Worm (Caenorhabditis elegans) whole organism, young adult: ENCODE data around the gene nhr-269.

Experiments
- B0336.3 ChIP-seq: fragments of 200-800 bp; sonication (Bioruptor generic); IDR thresholded peaks from 2 replicates; pipeline ENCODE4 v1.3.6; 2022; ENCODE audit warnings: missing genetic modification characterization, missing compliant biosample characterization
- F23B12.7 ChIP-seq: sonication (generic microtip); optimal IDR thresholded peaks from 2 replicates; lab custom pipeline; 2017; ENCODE audit warnings: missing genetic modification characterization, mild to moderate bottlenecking, missing compliant biosample characterization, antibody characterized with exemption, moderate library complexity; ENCODE audit not compliant: insufficient read depth
- F39B2.1 ChIP-seq: fragments of 200-800 bp; sonication (Bioruptor generic); IDR thresholded peaks from 2 replicates; pipeline ENCODE4 v1.3.6; 2022; ENCODE audit warnings: missing genetic modification reagents, missing genetic modification characterization, missing compliant biosample characterization
- F55B11.4 ChIP-seq: sonication (generic microtip); optimal IDR thresholded peaks from 2 replicates; lab custom pipeline; 2016; ENCODE audit warnings: missing compliant biosample characterization, missing genetic modification characterization, borderline replicate concordance; ENCODE audit not compliant: insufficient read depth
- Y53F4B.3 ChIP-seq: fragments of 200-800 bp; sonication (Bioruptor generic); IDR thresholded peaks from 2 replicates; pipeline ENCODE4 v1.3.6; 2022; ENCODE audit warnings: missing genetic modification reagents, missing genetic modification characterization, missing compliant biosample characterization
- Y67H2A.10 ChIP-seq: fragments of 200-800 bp; sonication (Bioruptor generic); conservative IDR thresholded peaks from 2 replicates; pipeline ENCODE4 v1.3.6; 2022; ENCODE audit warnings: missing genetic modification reagents, missing genetic modification characterization, missing compliant biosample characterization
- ZK185.1 ChIP-seq: sonication (generic microtip); optimal IDR thresholded peaks from 2 replicates; lab custom pipeline; 2016; ENCODE audit warnings: mild to moderate bottlenecking, missing genetic modification characterization, missing compliant biosample characterization; ENCODE audit not compliant: poor library complexity, severe bottlenecking
- ama-1 ChIP-seq, 3 experiments: fragments of 150-350 bp in 1 of 3; sonication (generic microtip) in 2 of 3; optimal IDR thresholded peaks; 2 replicates each; lab custom pipeline; 2014 to 2018; ENCODE audit warnings: missing biosample characterization in 2 of 3, missing genetic modification characterization in 2 of 3, missing genetic modification reagents in 2 of 3
- ceh-100 ChIP-seq: fragments of 200-800 bp; sonication (Bioruptor generic); IDR thresholded peaks from 2 replicates; pipeline ENCODE4 v1.3.6; 2022; ENCODE audit warnings: missing genetic modification reagents, missing genetic modification characterization, missing compliant biosample characterization
- ceh-27 ChIP-seq: fragments of 200-800 bp; sonication (Bioruptor generic); optimal IDR thresholded peaks from 2 replicates; lab custom pipeline; 2018; ENCODE audit warnings: mild to moderate bottlenecking, missing genetic modification characterization, moderate library complexity, missing compliant biosample characterization
- ceh-40 ChIP-seq: fragments of 200-800 bp; sonication (Bioruptor generic); IDR thresholded peaks from 2 replicates; pipeline ENCODE4 v1.3.6; 2022; ENCODE audit warnings: missing genetic modification characterization, missing compliant biosample characterization
- die-1 ChIP-seq: sonication (generic microtip); optimal IDR thresholded peaks from 2 replicates; lab custom pipeline; 2016; ENCODE audit warnings: missing genotype, mild to moderate bottlenecking, missing genetic modification characterization, missing compliant biosample characterization
- efl-1 ChIP-seq: fragments of 150-350 bp; optimal IDR thresholded peaks from 2 replicates; lab custom pipeline; 2014; ENCODE audit warnings: missing biosample characterization, missing genetic modification reagents, missing genetic modification characterization
- hsf-1 ChIP-seq: fragments of 200-800 bp; sonication (Bioruptor generic); IDR thresholded peaks from 2 replicates; pipeline ENCODE4 v1.3.6; 2022; ENCODE audit warnings: missing genetic modification reagents, missing genetic modification characterization, missing compliant biosample characterization
- let-526 ChIP-seq: fragments of 200-800 bp; sonication (Bioruptor generic); IDR thresholded peaks from 2 replicates; pipeline ENCODE4 v1.3.6; 2022; ENCODE audit warnings: missing genetic modification reagents, missing genetic modification characterization, missing compliant biosample characterization
- lin-40 ChIP-seq: sonication (generic microtip); optimal IDR thresholded peaks from 2 replicates; lab custom pipeline; 2016; ENCODE audit warnings: missing genetic modification characterization, mild to moderate bottlenecking, missing compliant biosample characterization, missing genotype, missing genetic modification reagents
- lsy-27 ChIP-seq: sonication (generic microtip); optimal IDR thresholded peaks from 2 replicates; lab custom pipeline; 2017; ENCODE audit warnings: missing genetic modification characterization, mild to moderate bottlenecking, missing compliant biosample characterization, antibody characterized with exemption, missing genotype, borderline replicate concordance; ENCODE audit not compliant: insufficient read depth
- madf-10 ChIP-seq: sonication (generic microtip); optimal IDR thresholded peaks from 2 replicates; lab custom pipeline; 2016; ENCODE audit warnings: mild to moderate bottlenecking, missing genetic modification characterization, missing compliant biosample characterization
- madf-3 ChIP-seq: fragments of 200-800 bp; sonication (Bioruptor generic); IDR thresholded peaks from 2 replicates; pipeline ENCODE4 v1.3.6; 2022; ENCODE audit warnings: missing genetic modification reagents, missing genetic modification characterization, missing compliant biosample characterization
- nhr-90 ChIP-seq: sonication (generic microtip); optimal IDR thresholded peaks from 2 replicates; lab custom pipeline; 2016; ENCODE audit warnings: missing genotype, mild to moderate bottlenecking, missing genetic modification characterization, missing compliant biosample characterization
- pha-4 ChIP-seq: fragments of 150-350 bp; sonication (generic microtip); optimal IDR thresholded peaks from 2 replicates; lab custom pipeline; 2014; ENCODE audit warnings: missing biosample characterization, missing genetic modification reagents, missing genetic modification characterization
- rec-8 ChIP-seq, 2 experiments: sonication (generic microtip); optimal IDR thresholded peaks; 2 replicates each; lab custom pipeline; 2016; ENCODE audit warnings: mild to moderate bottlenecking in 2 of 2, missing genetic modification characterization in 2 of 2, missing genetic modification reagents in 2 of 2, missing genotype in 2 of 2, missing biosample characterization in 1 of 2, missing compliant biosample characterization in 1 of 2, moderate library complexity in 1 of 2
- rpc-1 ChIP-seq, 2 experiments: fragments of 150-350 bp in 1 of 2; sonication (generic microtip) in 1 of 2; optimal IDR thresholded peaks; 2 replicates each; lab custom pipeline; 2014 to 2018; ENCODE audit warnings: missing biosample characterization in 1 of 2, missing genetic modification characterization in 1 of 2, missing genetic modification reagents in 1 of 2, missing genotype in 1 of 2
- sdz-38 ChIP-seq: sonication (generic microtip); optimal IDR thresholded peaks from 2 replicates; lab custom pipeline; 2016; ENCODE audit warnings: missing genotype, missing genetic modification characterization, missing compliant biosample characterization
- snpc-1.1 ChIP-seq: sonication (generic microtip); optimal IDR thresholded peaks from 2 replicates; lab custom pipeline; 2017; ENCODE audit warnings: missing genetic modification characterization, mild to moderate bottlenecking, missing compliant biosample characterization, antibody characterized with exemption, moderate library complexity, missing genotype, missing genetic modification reagents; ENCODE audit not compliant: insufficient read depth
- somi-1 ChIP-seq: fragments of 200-800 bp; sonication (Bioruptor generic); optimal IDR thresholded peaks from 2 replicates; lab custom pipeline; 2018; ENCODE audit warnings: mild to moderate bottlenecking, missing genetic modification characterization, missing compliant biosample characterization
- unc-62 ChIP-seq: fragments of 150-350 bp; optimal IDR thresholded peaks from 2 replicates; lab custom pipeline; 2014; ENCODE audit warnings: missing biosample characterization, missing genetic modification reagents, missing genetic modification characterization
- zfh-2 ChIP-seq: fragments of 200-800 bp; sonication (Bioruptor generic); conservative IDR thresholded peaks from 2 replicates; pipeline ENCODE4 v1.3.6; 2022; ENCODE audit warnings: missing genetic modification reagents, missing genetic modification characterization, missing compliant biosample characterization
- ztf-18 ChIP-seq: sonication (generic microtip); optimal IDR thresholded peaks from 2 replicates; lab custom pipeline; 2016; ENCODE audit warnings: missing genotype, mild to moderate bottlenecking, missing genetic modification characterization, missing compliant biosample characterization
- ztf-22 ChIP-seq: fragments of 200-800 bp; sonication (Bioruptor generic); optimal IDR thresholded peaks from 2 replicates; lab custom pipeline; 2018; ENCODE audit warnings: mild to moderate bottlenecking, missing genetic modification characterization, moderate library complexity, missing compliant biosample characterization
- ztf-26 ChIP-seq: sonication (generic microtip); optimal IDR thresholded peaks from 2 replicates; lab custom pipeline; 2017; ENCODE audit warnings: missing genetic modification characterization, missing compliant biosample characterization
- ztf-6 ChIP-seq: fragments of 200-800 bp; sonication (Bioruptor generic); IDR thresholded peaks from 2 replicates; pipeline ENCODE4 v1.3.6; 2022; ENCODE audit warnings: missing genetic modification reagents, missing genetic modification characterization, missing compliant biosample characterization

nhr-269 gene

DNA sequence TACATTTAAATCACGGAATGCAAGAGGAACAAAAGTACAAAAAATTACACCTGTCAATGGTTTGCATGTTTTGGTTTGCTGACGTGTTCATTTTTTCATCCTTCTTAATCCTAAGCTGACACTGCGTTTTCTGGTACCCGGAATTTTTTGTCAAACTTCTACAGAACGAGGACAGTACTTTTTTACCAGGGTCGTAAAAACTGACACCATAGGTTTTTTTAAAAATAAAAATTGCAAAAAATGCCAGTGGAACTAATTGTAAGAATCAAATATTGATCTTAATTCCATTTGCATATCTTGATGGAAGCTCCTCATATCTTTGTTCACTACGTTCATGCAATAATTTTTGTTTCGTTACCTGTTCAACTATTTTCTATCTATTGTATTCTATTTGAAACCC lies 35.3 kb upstream of the nhr-269 start, which contains the start of gene srh-258:
TSS of gene srh-258 (plus strand) at position 301 of the 400 bp plus-strand sequence.
- TF ChIP-seq ceh-27 (no peak), Y67H2A.10 (no peak), ztf-22 (GFP tag; lab: Kevin White, UChicago) (no peak), ztf-18 (tag; lab: Kevin White, UChicago) (no peak), ZK185.1 (tag; lab: Kevin White, UChicago) (no peak), ztf-26 (no peak), ztf-6 (GFP tag; lab: Robert Waterston, UW) (no peak), Y53F4B.3 (no peak), rpc-1 (optimal IDR thresholded peaks at IDR 0.05; lab: Kevin White, UChicago) (no peak), rpc-1 (tag; optimal IDR thresholded peaks at IDR 0.05; lab: Kevin White, UChicago) (no peak), madf-3 (no peak), let-526 (GFP tag; lab: Robert Waterston, UW) (no peak)

DNA sequence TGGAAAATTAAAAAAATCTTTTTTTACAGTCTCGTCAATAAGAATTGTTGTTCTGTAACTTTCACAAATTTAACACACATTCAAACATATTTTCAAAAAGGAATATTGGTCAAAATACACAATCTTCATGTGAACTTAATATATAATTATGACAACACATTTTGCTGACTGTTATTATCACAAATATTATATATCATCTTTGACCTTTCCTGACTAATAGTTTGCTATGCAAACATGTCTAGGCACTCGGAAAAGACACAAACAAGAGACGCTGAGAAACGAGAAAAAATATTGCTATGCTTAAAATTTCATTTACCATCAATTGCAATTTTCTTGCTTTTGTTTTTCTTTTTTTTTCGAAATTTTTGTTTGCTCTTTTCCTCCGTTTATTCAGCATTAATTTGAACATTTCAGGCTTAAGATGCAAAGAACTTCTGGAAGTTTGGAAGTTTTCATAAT lies 32.3 kb upstream of the nhr-269 start, which contains the start of gene fbxa-135:
TSS of gene fbxa-135 (plus strand) at position 409 of the 459 bp plus-strand sequence.
- TF ChIP-seq sdz-38 (tag; lab: Kevin White, UChicago): no peak
- TF ChIP-seq let-526 (GFP tag; lab: Robert Waterston, UW): no peak
- no peak for TF ChIP-seq nhr-90 (tag; lab: Kevin White, UChicago)
- no peak for TF ChIP-seq Y53F4B.3
- TF ChIP-seq F39B2.1: no peak
- no peak for TF ChIP-seq rec-8 (tag; optimal IDR thresholded peaks at IDR 0.05; lab: Kevin White, UChicago)
- no peak for TF ChIP-seq efl-1 (GFP tag; lab: Kevin White, UChicago)
- no peak for TF ChIP-seq lin-40 (tag; lab: Kevin White, UChicago)
- TF ChIP-seq ama-1 (optimal IDR thresholded peaks at IDR 0.05; lab: Kevin White, UChicago): no peak
- TF ChIP-seq ama-1 (GFP tag; optimal IDR thresholded peaks at IDR 0.05; lab: Kevin White, UChicago): no peak
- no peak for TF ChIP-seq B0336.3 (GFP tag; lab: Robert Waterston, UW)
- TF ChIP-seq ceh-40 (GFP tag; lab: Robert Waterston, UW): no peak
- no peak for TF ChIP-seq snpc-1.1
- no peak for TF ChIP-seq F55B11.4 (tag; lab: Kevin White, UChicago)
- TF ChIP-seq ztf-6 (GFP tag; lab: Robert Waterston, UW): no peak
- no peak for TF ChIP-seq lsy-27 (tag; lab: Kevin White, UChicago)
- TF ChIP-seq somi-1: no peak
- no peak for TF ChIP-seq ceh-100 (GFP tag; lab: Robert Waterston, UW)
- TF ChIP-seq unc-62 (GFP tag; lab: Kevin White, UChicago): no peak
- TF ChIP-seq die-1 (tag; lab: Kevin White, UChicago): no peak

DNA sequence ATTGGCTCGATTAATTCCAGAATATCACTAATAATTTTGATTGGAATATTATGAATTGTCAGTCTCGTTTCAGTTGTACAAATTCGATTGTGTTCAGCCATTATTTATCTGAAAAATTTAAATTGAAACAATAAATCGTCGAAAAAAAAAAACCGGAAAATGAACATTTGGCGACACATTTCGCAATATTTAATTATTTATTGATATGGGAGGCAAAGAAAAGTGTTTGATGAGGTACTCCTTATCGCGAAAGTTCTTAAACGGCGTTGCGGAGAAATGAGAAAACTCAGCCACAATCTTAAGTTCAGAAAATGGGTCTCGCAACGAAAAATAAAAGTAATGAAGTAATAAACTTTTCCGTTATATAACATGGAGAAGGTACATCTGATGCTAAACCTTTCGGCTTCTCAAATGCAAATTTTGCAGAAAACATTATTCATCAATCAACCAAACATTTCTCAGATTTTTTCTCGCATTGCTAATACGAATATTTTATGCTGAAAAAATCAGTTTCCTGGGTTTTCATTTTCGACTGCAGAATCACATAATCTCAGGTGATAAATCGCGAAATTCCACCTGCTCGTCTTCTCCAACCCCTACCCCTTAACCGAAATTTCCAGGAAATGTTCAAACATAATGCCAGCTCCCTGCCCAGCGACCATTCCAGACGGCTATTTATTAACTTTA lies 30.2 kb upstream of the nhr-269 start, which contains the start of the genes T06E6.15 and sri-7:
TSS of gene T06E6.15 (minus strand) at position 101 of the 687 bp plus-strand sequence.
TSS of gene sri-7 (plus strand) at position 637 of the 687 bp plus-strand sequence.
- no peak for TF ChIP-seq F23B12.7 (tag; lab: Kevin White, UChicago)

DNA sequence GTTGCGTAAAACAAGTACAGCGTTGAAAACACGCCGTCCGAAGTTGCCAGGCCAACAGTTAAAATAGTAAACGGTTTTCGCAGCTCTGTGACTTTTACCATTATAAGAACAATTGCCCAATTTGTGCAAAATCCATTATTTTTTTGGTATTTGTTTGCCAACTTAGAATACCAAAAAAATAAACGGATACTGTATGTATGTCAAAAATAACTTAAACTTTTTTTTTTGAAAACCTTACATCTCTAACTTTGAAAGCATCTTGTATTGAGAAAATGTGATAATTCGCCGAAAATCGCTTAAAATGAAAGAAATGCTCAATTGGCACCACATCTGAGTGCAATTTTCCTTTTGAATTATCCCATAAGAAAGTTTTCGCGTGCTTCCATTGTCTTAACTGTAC lies 29.1 kb upstream of the nhr-269 start, which contains the start of gene fbxa-199:
TSS of gene fbxa-199 (minus strand) at position 101 of the 400 bp plus-strand sequence.
- no peak for TF ChIP-seq ama-1 (optimal IDR thresholded peaks at IDR 0.05; lab: Kevin White, UChicago)
- TF ChIP-seq ama-1 (GFP tag; optimal IDR thresholded peaks at IDR 0.05; lab: Kevin White, UChicago): no peak
- TF ChIP-seq pha-4 (tag; lab: Kevin White, UChicago): no peak
- no peak for TF ChIP-seq hsf-1 (GFP tag; lab: Robert Waterston, UW)
- no peak for TF ChIP-seq zfh-2 (GFP tag; lab: Robert Waterston, UW)
- no peak for TF ChIP-seq madf-10 (tag; lab: Kevin White, UChicago)
- TF ChIP-seq ztf-6 (GFP tag; lab: Robert Waterston, UW): no peak
